Worm (Caenorhabditis elegans) whole organism, early embryonic: Measurements from ENCODE around the gene C34F6.12.

ENCODE experiments used
- B0310.2 ChIP-seq: sonication (generic microtip); optimal IDR thresholded peaks from 2 replicates; lab custom pipeline; 2016; ENCODE audit warnings: mild to moderate bottlenecking, missing genetic modification characterization, missing compliant biosample characterization
- F13C5.2 ChIP-seq: sonication (generic microtip); optimal IDR thresholded peaks from 2 replicates; lab custom pipeline; 2017; ENCODE audit warnings: mild to moderate bottlenecking, missing genetic modification characterization, inconsistent platforms, missing compliant biosample characterization
- aly-1 ChIP-seq: sonication (generic microtip); optimal IDR thresholded peaks from 2 replicates; lab custom pipeline; 2016; ENCODE audit warnings: missing genetic modification characterization, missing compliant biosample characterization
- ama-1 ChIP-seq: fragments of 150-350 bp; optimal IDR thresholded peaks from 2 replicates; lab custom pipeline; 2014
- ceh-13 ChIP-seq: fragments of 200-800 bp; sonication (Bioruptor generic); optimal IDR thresholded peaks from 2 replicates; lab custom pipeline; 2018; ENCODE audit warnings: mild to moderate bottlenecking, missing genetic modification characterization, missing compliant biosample characterization
- ceh-36 ChIP-seq: sonication (generic microtip); optimal IDR thresholded peaks from 2 replicates; lab custom pipeline; 2016; ENCODE audit warnings: missing genetic modification characterization, inconsistent platforms, missing compliant biosample characterization
- ets-7 ChIP-seq: sonication (generic microtip); optimal IDR thresholded peaks from 2 replicates; lab custom pipeline; 2016; ENCODE audit warnings: missing genotype, missing genetic modification characterization, missing compliant biosample characterization
- flt-1 ChIP-seq: fragments of 200-800 bp; sonication (Bioruptor generic); IDR thresholded peaks from 2 replicates; pipeline ENCODE4 v1.3.6; 2022; ENCODE audit warnings: missing genetic modification characterization, missing compliant biosample characterization
- hmbx-1 ChIP-seq: sonication (generic microtip); optimal IDR thresholded peaks from 2 replicates; lab custom pipeline; 2016; ENCODE audit warnings: mild to moderate bottlenecking, missing genetic modification characterization, missing compliant biosample characterization
- hmg-4 ChIP-seq: fragments of 200-800 bp; sonication (Bioruptor generic); optimal IDR thresholded peaks from 2 replicates; lab custom pipeline; 2018; ENCODE audit warnings: mild to moderate bottlenecking, missing genetic modification characterization, missing compliant biosample characterization
- hnd-1 ChIP-seq: sonication (generic microtip); optimal IDR thresholded peaks from 2 replicates; lab custom pipeline; 2016; ENCODE audit warnings: missing genetic modification characterization, missing compliant biosample characterization
- pes-1 ChIP-seq: fragments of 200-800 bp; sonication (Bioruptor generic); IDR thresholded peaks from 2 replicates; pipeline ENCODE4 v1.3.6; 2022; ENCODE audit warnings: missing genetic modification reagents, missing genetic modification characterization, missing compliant biosample characterization
- scrt-1 ChIP-seq: fragments of 200-800 bp; sonication (Bioruptor generic); IDR thresholded peaks from 2 replicates; pipeline ENCODE4 v1.3.6; 2022; ENCODE audit warnings: missing genetic modification characterization, missing compliant biosample characterization
- sea-1 ChIP-seq: fragments of 200-800 bp; sonication (Bioruptor generic); conservative IDR thresholded peaks from 2 replicates; pipeline ENCODE4 v1.3.6; 2022; ENCODE audit warnings: missing genetic modification characterization, missing compliant biosample characterization
- tbx-11 ChIP-seq: fragments of 200-800 bp; sonication (Bioruptor generic); IDR thresholded peaks from 2 replicates; pipeline ENCODE4 v1.3.6; 2022; ENCODE audit warnings: missing genetic modification characterization, missing compliant biosample characterization
- tbx-37 ChIP-seq: fragments of 200-800 bp; sonication (Bioruptor generic); conservative IDR thresholded peaks from 2 replicates; pipeline ENCODE4 v1.3.6; 2022; ENCODE audit warnings: missing genetic modification reagents, missing genetic modification characterization, missing compliant biosample characterization
- tra-4 ChIP-seq: sonication (generic microtip); optimal IDR thresholded peaks from 2 replicates; lab custom pipeline; 2017; ENCODE audit warnings: missing genetic modification characterization, missing compliant biosample characterization

The C34F6.12 gene

ce11 chrX:11201165-11201564 is 25.3 kb downstream of the C34F6.12 start, which contains the start of gene col-179:
col-179 (plus strand) TSS chrX:11201465.
- TF ChIP-seq ceh-13 (GFP tag; lab: Kevin White, UChicago) (no peak), ets-7 (tag; lab: Kevin White, UChicago) (no peak), aly-1 (tag; lab: Kevin White, UChicago) (no peak), ama-1 (no peak), hmg-4 (GFP tag; lab: Kevin White, UChicago) (no peak), sea-1 (no peak), F13C5.2 (tag; lab: Kevin White, UChicago) (no peak)

ce11 chrX:11199155-11199554 is 27.3 kb downstream of the C34F6.12 start, which contains the start of gene col-178:
col-178 (plus strand) TSS chrX:11199455.
- no peak for TF ChIP-seq tbx-11 (GFP tag; lab: Robert Waterston, UW)
- no peak for TF ChIP-seq scrt-1 (GFP tag; lab: Robert Waterston, UW)
- TF ChIP-seq tra-4 (tag; lab: Kevin White, UChicago), result no peak
- TF ChIP-seq flt-1 (GFP tag; lab: Robert Waterston, UW), result no peak

ce11 chrX:11196741-11197140 is 29.8 kb downstream of the C34F6.12 start, which contains the start of gene C34F6.1:
C34F6.1 (minus strand) TSS chrX:11196841.
- TF ChIP-seq tbx-11 (GFP tag; lab: Robert Waterston, UW), result no peak
- no peak for TF ChIP-seq pes-1 (GFP tag; lab: Robert Waterston, UW)
- TF ChIP-seq F13C5.2 (tag; lab: Kevin White, UChicago), result no peak
- no peak for TF ChIP-seq tbx-37 (GFP tag; lab: Robert Waterston, UW)
- no peak for TF ChIP-seq ets-7 (tag; lab: Kevin White, UChicago)
- TF ChIP-seq hmg-4 (GFP tag; lab: Kevin White, UChicago), result no peak

DNA sequence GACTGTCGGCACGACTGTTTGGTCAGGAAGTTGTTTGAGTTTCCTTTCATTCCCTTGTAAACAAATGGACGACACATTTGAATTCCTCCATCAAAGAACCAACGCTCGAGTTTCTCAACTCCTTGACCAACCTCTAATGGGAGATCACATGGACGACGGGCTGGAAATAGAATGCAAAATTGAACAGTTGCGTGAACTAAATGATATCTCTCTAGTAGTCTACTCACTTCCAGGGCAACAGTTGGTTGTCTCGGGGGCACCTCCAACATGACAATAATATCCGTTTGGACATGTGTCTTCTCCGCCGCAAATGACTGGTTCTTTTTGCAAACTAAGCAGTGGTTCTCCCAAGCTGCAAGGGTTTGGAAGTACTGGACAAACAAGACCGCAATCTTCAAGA is 32.8 kb downstream of the C34F6.12 start:
- TF ChIP-seq hnd-1, result no peak
- TF ChIP-seq ceh-13 (GFP tag; lab: Kevin White, UChicago), result no peak
- TF ChIP-seq hmg-4 (GFP tag; lab: Kevin White, UChicago), result no peak

DNA sequence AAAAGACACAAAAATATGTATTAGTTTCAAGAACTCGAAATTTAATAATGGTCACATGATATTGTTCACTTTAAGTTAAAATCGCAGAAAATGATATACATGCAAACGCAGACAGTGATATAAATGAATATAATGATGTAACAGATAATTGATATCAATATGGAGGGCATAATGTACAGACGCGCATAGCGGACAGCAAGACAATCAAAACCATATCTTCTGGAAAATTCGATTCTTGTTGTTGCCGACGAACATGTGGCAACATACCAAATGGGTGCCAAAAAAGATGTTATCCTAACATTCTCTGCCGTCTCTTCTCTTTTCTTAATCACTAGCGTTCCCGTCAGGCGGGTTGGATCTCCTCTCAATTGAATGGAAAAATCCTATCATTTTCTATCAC is 36.1 kb downstream of the C34F6.12 start:
- no peak for TF ChIP-seq hnd-1
- no peak for TF ChIP-seq scrt-1 (GFP tag; lab: Robert Waterston, UW)

DNA sequence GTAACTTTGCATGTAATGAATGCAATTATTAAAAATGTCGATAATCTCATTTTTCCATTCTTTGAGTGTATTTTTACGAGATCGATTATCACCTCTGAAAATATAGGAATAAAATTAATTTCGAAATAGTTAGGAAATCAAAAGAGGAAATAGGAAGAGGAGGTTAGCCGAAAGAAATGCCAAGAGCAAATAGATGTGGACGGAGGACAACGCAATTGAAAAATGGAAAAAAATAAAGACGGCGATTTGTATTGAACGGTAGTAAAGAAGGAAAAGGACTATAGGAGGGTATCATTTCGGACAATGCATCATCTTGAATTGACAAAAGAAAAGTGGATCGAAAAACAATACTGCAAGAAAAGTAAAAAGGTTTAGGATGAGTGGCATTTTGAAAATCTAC is 37.0 kb downstream of the C34F6.12 start, which contains the start of gene F13D2.1:
Gene F13D2.1 (minus strand): TSS at position 101 of the 400 bp plus-strand sequence.
- TF ChIP-seq ama-1, result no peak
- TF ChIP-seq ceh-36 (tag; lab: Kevin White, UChicago), result no peak
- no peak for TF ChIP-seq tbx-11 (GFP tag; lab: Robert Waterston, UW)
- TF ChIP-seq ets-7 (tag; lab: Kevin White, UChicago), result no peak
- no peak for TF ChIP-seq pes-1 (GFP tag; lab: Robert Waterston, UW)
- no peak for TF ChIP-seq B0310.2 (tag; lab: Kevin White, UChicago)
- TF ChIP-seq scrt-1 (GFP tag; lab: Robert Waterston, UW), result no peak
- no peak for TF ChIP-seq hmg-4 (GFP tag; lab: Kevin White, UChicago)
- no peak for TF ChIP-seq hmbx-1 (tag; lab: Kevin White, UChicago)
- TF ChIP-seq F13C5.2 (tag; lab: Kevin White, UChicago), result no peak
- no peak for TF ChIP-seq tbx-37 (GFP tag; lab: Robert Waterston, UW)

DNA sequence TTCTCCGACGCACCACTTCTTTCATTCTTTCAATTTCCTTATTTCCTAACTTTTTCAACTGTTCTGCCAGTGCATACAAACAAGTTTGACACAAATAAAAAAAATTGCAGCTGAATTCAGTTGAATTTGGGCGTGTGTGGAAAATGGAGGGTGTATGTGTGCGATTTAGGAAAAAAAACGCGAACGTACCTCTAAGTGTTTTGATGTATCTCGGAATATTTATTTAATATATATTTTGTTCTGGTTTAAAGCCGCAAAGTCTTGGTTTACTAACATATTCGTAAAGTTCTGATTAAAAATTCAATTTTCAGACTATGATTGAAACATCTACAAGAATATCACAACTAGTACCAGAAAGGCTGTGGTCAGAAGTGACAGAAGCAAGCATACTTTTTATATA is 41.0 kb downstream of the C34F6.12 start, which contains the start of gene gnrr-7:
Gene gnrr-7 (plus strand): TSS at position 301 of the 400 bp plus-strand sequence.
- TF ChIP-seq aly-1 (tag; lab: Kevin White, UChicago) (no peak), hmbx-1 (tag; lab: Kevin White, UChicago) (no peak), tbx-11 (GFP tag; lab: Robert Waterston, UW) (no peak), B0310.2 (tag; lab: Kevin White, UChicago) (no peak), scrt-1 (GFP tag; lab: Robert Waterston, UW) (no peak), hnd-1 (no peak), F13C5.2 (tag; lab: Kevin White, UChicago) (no peak), sea-1 (no peak), ceh-13 (GFP tag; lab: Kevin White, UChicago) (no peak), ceh-36 (tag; lab: Kevin White, UChicago) (no peak), pes-1 (GFP tag; lab: Robert Waterston, UW) (no peak), tra-4 (tag; lab: Kevin White, UChicago) (no peak), tbx-37 (GFP tag; lab: Robert Waterston, UW) (no peak), ets-7 (tag; lab: Kevin White, UChicago) (no peak), ama-1 (no peak)

DNA sequence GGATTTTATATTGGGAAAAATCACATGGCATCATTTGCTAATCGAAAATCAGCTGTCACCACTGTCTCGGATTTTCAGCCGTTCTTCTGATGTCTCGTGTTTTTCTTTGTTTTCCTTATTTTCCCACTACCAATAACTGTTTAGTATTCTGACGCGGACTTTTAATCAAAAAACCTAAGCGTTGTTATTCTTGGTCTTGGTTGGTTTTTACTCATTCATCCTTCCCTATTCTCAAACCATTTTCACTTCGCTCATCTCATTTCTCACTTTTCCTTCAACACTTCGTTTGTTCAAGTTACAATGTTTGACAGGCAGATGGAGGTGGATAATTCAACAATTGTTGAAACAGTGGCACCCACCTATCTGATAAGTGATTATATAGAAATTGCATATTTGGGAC is 47.9 kb downstream of the C34F6.12 start, which contains the start of gene gnrr-6:
Gene gnrr-6 (plus strand): TSS at position 301 of the 400 bp plus-strand sequence.
- TF ChIP-seq pes-1 (GFP tag; lab: Robert Waterston, UW), result no peak
- TF ChIP-seq ceh-36 (tag; lab: Kevin White, UChicago), result no peak
- no peak for TF ChIP-seq ama-1
- no peak for TF ChIP-seq F13C5.2 (tag; lab: Kevin White, UChicago)
- TF ChIP-seq hmg-4 (GFP tag; lab: Kevin White, UChicago), result no peak
- no peak for TF ChIP-seq hmbx-1 (tag; lab: Kevin White, UChicago)
- no peak for TF ChIP-seq tbx-37 (GFP tag; lab: Robert Waterston, UW)
- TF ChIP-seq hnd-1, result no peak
- no peak for TF ChIP-seq scrt-1 (GFP tag; lab: Robert Waterston, UW)
- TF ChIP-seq sea-1, result no peak
